Worm (Caenorhabditis elegans) whole organism, L2 larva: ENCODE data around the gene hex-1.

Experiments
- C34F6.9 ChIP-seq: fragments of 150-350 bp; optimal IDR thresholded peaks from 2 replicates; lab custom pipeline; 2014; ENCODE audit warnings: missing biosample characterization, missing genetic modification characterization
- F13H6.1 ChIP-seq: sonication (generic microtip); optimal IDR thresholded peaks from 2 replicates; lab custom pipeline; 2016; ENCODE audit warnings: missing genetic modification characterization, missing compliant biosample characterization
- R02D3.7 ChIP-seq: fragments of 150-350 bp; optimal IDR thresholded peaks from 2 replicates; lab custom pipeline; 2014; ENCODE audit warnings: missing biosample characterization, missing genetic modification characterization
- alr-1 ChIP-seq: fragments of 150-350 bp; optimal IDR thresholded peaks from 2 replicates; lab custom pipeline; 2014; ENCODE audit warnings: missing biosample characterization, missing genetic modification characterization
- aly-2 ChIP-seq: fragments of 150-350 bp; optimal IDR thresholded peaks from 2 replicates; lab custom pipeline; 2014; ENCODE audit warnings: missing biosample characterization, missing genetic modification characterization
- ama-1 ChIP-seq: fragments of 150-350 bp; optimal IDR thresholded peaks from 2 replicates; lab custom pipeline; 2018; ENCODE audit warnings: inconsistent platforms
- ceh-82 ChIP-seq: fragments of 150-350 bp; optimal IDR thresholded peaks from 2 replicates; lab custom pipeline; 2014; ENCODE audit warnings: missing biosample characterization, missing genetic modification characterization
- crh-2 ChIP-seq: sonication (generic microtip); optimal IDR thresholded peaks from 2 replicates; lab custom pipeline; 2017; ENCODE audit warnings: missing biosample characterization, missing genetic modification characterization
- egl-27 ChIP-seq: sonication (generic microtip); optimal IDR thresholded peaks from 3 replicates; lab custom pipeline; 2017; ENCODE audit warnings: missing biosample characterization, missing genetic modification reagents, missing genetic modification characterization
- elt-1 ChIP-seq: fragments of 150-350 bp; optimal IDR thresholded peaks from 2 replicates; lab custom pipeline; 2014; ENCODE audit warnings: missing biosample characterization, missing genetic modification characterization
- elt-3 ChIP-seq: sonication (generic microtip); optimal IDR thresholded peaks from 2 replicates; lab custom pipeline; 2017; ENCODE audit warnings: missing biosample characterization, missing genetic modification characterization
- fos-1 ChIP-seq: fragments of 150-350 bp; optimal IDR thresholded peaks from 2 replicates; lab custom pipeline; 2014; ENCODE audit warnings: missing biosample characterization, missing genetic modification characterization
- gmeb-1 ChIP-seq: fragments of 150-350 bp; optimal IDR thresholded peaks from 2 replicates; lab custom pipeline; 2014; ENCODE audit warnings: missing biosample characterization, missing genetic modification characterization
- lin-13 ChIP-seq: fragments of 150-350 bp; optimal IDR thresholded peaks from 2 replicates; lab custom pipeline; 2014; ENCODE audit warnings: missing biosample characterization, missing genetic modification reagents, missing genetic modification characterization
- lsy-2 ChIP-seq, 2 experiments: fragments of 150-350 bp in 1 of 2; sonication (generic microtip) in 1 of 2; optimal IDR thresholded peaks; 2 replicates each; lab custom pipeline; 2014 to 2017; ENCODE audit warnings: missing biosample characterization in 2 of 2, missing genetic modification characterization in 2 of 2
- mab-5 ChIP-seq: fragments of 150-350 bp; optimal IDR thresholded peaks from 2 replicates; lab custom pipeline; 2014; ENCODE audit warnings: missing biosample characterization, missing genetic modification characterization
- mbf-1 ChIP-seq: sonication (generic microtip); optimal IDR thresholded peaks from 2 replicates; lab custom pipeline; 2017; ENCODE audit warnings: missing biosample characterization, missing genetic modification characterization
- nhr-11 ChIP-seq: fragments of 150-350 bp; optimal IDR thresholded peaks from 2 replicates; lab custom pipeline; 2014; ENCODE audit warnings: missing biosample characterization, missing genetic modification characterization
- nhr-129 ChIP-seq: fragments of 150-350 bp; optimal IDR thresholded peaks from 2 replicates; lab custom pipeline; 2014; ENCODE audit warnings: missing biosample characterization, missing genetic modification characterization
- nhr-21 ChIP-seq: fragments of 150-350 bp; optimal IDR thresholded peaks from 2 replicates; lab custom pipeline; 2014; ENCODE audit warnings: missing biosample characterization, missing genetic modification characterization
- nhr-237 ChIP-seq: fragments of 150-350 bp; optimal IDR thresholded peaks from 2 replicates; lab custom pipeline; 2014; ENCODE audit warnings: missing biosample characterization, missing genetic modification characterization
- peb-1 ChIP-seq: fragments of 150-350 bp; optimal IDR thresholded peaks from 2 replicates; lab custom pipeline; 2014; ENCODE audit warnings: missing biosample characterization, missing genetic modification characterization
- skn-1 ChIP-seq: sonication (generic microtip); optimal IDR thresholded peaks from 2 replicates; lab custom pipeline; 2017; ENCODE audit warnings: missing biosample characterization, missing genetic modification characterization
- sma-3 ChIP-seq: sonication (generic microtip); optimal IDR thresholded peaks from 2 replicates; lab custom pipeline; 2016; ENCODE audit warnings: missing genetic modification reagents, missing genetic modification characterization, missing compliant biosample characterization
- sma-9 ChIP-seq, 2 experiments: fragments of 150-350 bp in 1 of 2; sonication (generic microtip) in 1 of 2; optimal IDR thresholded peaks; 2 replicates each; lab custom pipeline; 2014 to 2016; ENCODE audit warnings: missing genetic modification characterization in 2 of 2, mild to moderate bottlenecking in 1 of 2, missing biosample characterization in 1 of 2, missing compliant biosample characterization in 1 of 2, missing genetic modification reagents in 1 of 2, moderate library complexity in 1 of 2
- snpc-4 ChIP-seq: fragments of 150-350 bp; optimal IDR thresholded peaks from 2 replicates; lab custom pipeline; 2014; ENCODE audit warnings: missing biosample characterization, missing genetic modification characterization
- unc-39 ChIP-seq: fragments of 150-350 bp; optimal IDR thresholded peaks from 2 replicates; lab custom pipeline; 2014; ENCODE audit warnings: missing biosample characterization, missing genetic modification characterization
- unc-55 ChIP-seq: fragments of 150-350 bp; sonication (generic microtip); optimal IDR thresholded peaks from 3 replicates; lab custom pipeline; 2014; ENCODE audit warnings: missing biosample characterization, missing genetic modification reagents, missing genetic modification characterization
- unc-62 ChIP-seq: fragments of 150-350 bp; optimal IDR thresholded peaks from 2 replicates; lab custom pipeline; 2014; ENCODE audit warnings: missing biosample characterization, missing genetic modification reagents, missing genetic modification characterization
- zag-1 ChIP-seq: fragments of 150-350 bp; optimal IDR thresholded peaks from 2 replicates; lab custom pipeline; 2014; ENCODE audit warnings: missing biosample characterization, missing genetic modification characterization
- ztf-11 ChIP-seq: sonication (generic microtip); optimal IDR thresholded peaks from 2 replicates; lab custom pipeline; 2017; ENCODE audit warnings: missing biosample characterization, missing genetic modification characterization

Gene hex-1

DNA sequence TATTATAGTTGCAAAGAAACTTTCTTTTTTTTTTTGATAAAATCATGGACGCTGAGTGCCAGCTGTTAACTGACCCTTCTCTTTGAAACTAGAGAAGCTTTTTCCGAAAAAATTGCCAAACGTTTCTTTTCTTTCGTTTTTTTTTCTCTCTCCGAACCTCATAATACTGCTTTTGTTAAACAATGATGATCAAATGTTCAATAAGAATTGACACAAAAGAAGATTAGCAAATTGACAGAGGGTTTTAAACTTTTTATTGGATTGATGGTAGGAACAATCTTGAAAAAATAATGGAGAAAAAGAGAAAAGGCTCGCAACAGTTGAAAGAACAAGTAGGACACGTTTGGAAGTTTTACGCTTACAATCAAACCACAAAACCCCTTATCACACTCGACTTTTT lies at the start of gene hex-1:
Gene hex-1 (plus strand): TSS at position 301 of the 400 bp plus-strand sequence.
- no peak for TF ChIP-seq peb-1 (tag; lab: Kevin White, UChicago)
- TF ChIP-seq egl-27 (tag; lab: Kevin White, UChicago): no peak
- TF ChIP-seq aly-2 (tag; lab: Kevin White, UChicago): no peak
- TF ChIP-seq ama-1 (lab: Kevin White, UChicago): no peak
- TF ChIP-seq unc-39 (tag; lab: Kevin White, UChicago): no peak
- no peak for TF ChIP-seq F13H6.1 (tag; lab: Kevin White, UChicago)
- TF ChIP-seq crh-2 (tag; lab: Kevin White, UChicago): no peak
- no peak for TF ChIP-seq sma-9 (GFP tag; optimal IDR thresholded peaks at IDR 0.05; lab: Kevin White, UChicago)
- no peak for TF ChIP-seq sma-9 (tag; optimal IDR thresholded peaks at IDR 0.05; lab: Kevin White, UChicago)
- TF ChIP-seq mab-5 (tag; lab: Kevin White, UChicago): no peak
- TF ChIP-seq lin-13: no peak
- no peak for TF ChIP-seq nhr-21 (tag; lab: Kevin White, UChicago)
- no peak for TF ChIP-seq unc-62
- TF ChIP-seq ceh-82 (tag; lab: Kevin White, UChicago): no peak

DNA sequence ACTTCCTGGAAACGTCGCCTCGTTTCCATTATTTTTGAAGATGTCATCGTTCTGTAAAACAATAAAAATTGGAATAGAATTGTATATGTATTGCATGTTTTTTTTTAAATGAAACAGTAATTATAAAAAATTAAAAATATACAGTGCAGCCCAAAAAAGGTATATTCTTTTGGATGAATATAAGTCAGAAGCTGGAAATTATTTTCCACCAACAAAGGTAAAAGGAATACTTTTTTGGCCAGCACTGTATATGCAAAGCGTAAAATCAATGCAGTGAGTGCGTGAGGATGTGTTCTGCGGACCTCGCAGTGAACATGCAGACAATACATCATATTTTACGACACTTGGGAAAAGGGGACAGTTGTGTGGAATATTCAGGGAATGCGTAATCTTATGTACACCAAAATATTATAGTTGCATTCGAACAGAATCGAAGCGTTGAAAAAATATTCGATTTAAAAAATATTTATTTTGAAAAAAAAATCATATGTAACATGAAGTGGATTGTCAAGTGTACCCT lies 44.5 kb upstream of the hex-1 start, which contains the start of gene F48B9.8:
Gene F48B9.8 (minus strand): TSS at position 51 of the 520 bp plus-strand sequence.
- no peak for TF ChIP-seq elt-3 (tag; lab: Kevin White, UChicago)
- TF ChIP-seq lsy-2 (tag; optimal IDR thresholded peaks at IDR 0.05; lab: Kevin White, UChicago): peak in 1 of 2 experiments; percentile 28
- no peak for TF ChIP-seq nhr-11 (tag; lab: Kevin White, UChicago)
- TF ChIP-seq alr-1 (tag; lab: Kevin White, UChicago): no peak
- TF ChIP-seq C34F6.9: peak; percentile 14
- no peak for TF ChIP-seq sma-3
- peak; percentile 12 for TF ChIP-seq gmeb-1 (tag; lab: Kevin White, UChicago)
- TF ChIP-seq F13H6.1 (tag; lab: Kevin White, UChicago): peak; percentile 5
- TF ChIP-seq skn-1 (tag; lab: Kevin White, UChicago): no peak
- TF ChIP-seq nhr-129 (tag; lab: Kevin White, UChicago): peak; percentile 32
- peak; percentile 50 for TF ChIP-seq unc-55 (GFP tag; lab: Kevin White, UChicago)

DNA sequence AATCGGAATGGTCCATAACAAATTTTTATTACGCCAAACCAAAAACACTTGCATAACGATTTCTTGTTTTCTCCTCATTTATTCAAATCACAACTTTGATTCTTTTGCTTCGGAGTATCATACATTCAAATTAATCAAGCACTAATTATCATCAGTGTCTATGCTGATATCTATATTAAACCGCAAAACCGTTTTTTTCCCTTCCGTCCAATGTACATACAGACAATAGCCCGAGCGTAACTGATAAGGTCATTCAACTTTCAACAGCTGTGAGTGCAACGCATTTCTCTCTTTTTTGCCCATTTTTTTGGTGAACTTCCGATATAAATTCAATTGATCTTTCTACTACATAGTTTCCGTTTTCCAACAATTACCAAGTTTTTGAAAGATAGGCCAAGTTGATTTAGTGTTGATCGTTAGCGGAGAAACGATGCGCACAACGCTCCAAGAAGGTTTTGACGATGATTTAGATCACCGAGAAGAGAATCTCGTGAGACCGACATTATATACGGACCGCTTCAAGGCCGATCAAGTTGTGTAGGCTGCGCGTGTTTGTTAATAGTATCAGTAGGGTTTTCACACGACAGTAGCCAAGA lies 43.1 kb upstream of the hex-1 start:
- TF ChIP-seq aly-2 (tag; lab: Kevin White, UChicago): no peak
- no peak for TF ChIP-seq unc-55 (GFP tag; lab: Kevin White, UChicago)
- no peak for TF ChIP-seq ceh-82 (tag; lab: Kevin White, UChicago)
- no peak for TF ChIP-seq F13H6.1 (tag; lab: Kevin White, UChicago)
- TF ChIP-seq elt-1 (tag; lab: Kevin White, UChicago): no peak
- no peak for TF ChIP-seq snpc-4 (tag; lab: Kevin White, UChicago)
- TF ChIP-seq zag-1 (tag; lab: Kevin White, UChicago): no peak
- TF ChIP-seq mbf-1 (tag; lab: Kevin White, UChicago): no peak
- TF ChIP-seq peb-1 (tag; lab: Kevin White, UChicago): no peak
- TF ChIP-seq nhr-21 (tag; lab: Kevin White, UChicago): no peak

- peak; percentile 64 for TF ChIP-seq fos-1
- no peak for TF ChIP-seq R02D3.7
- TF ChIP-seq sma-9 (GFP tag; optimal IDR thresholded peaks at IDR 0.05; lab: Kevin White, UChicago): peak; percentile 10
- TF ChIP-seq sma-9 (tag; optimal IDR thresholded peaks at IDR 0.05; lab: Kevin White, UChicago): no peak
These were observed 42.5 kb upstream of the hex-1 start for ce11 chrX:2178410-2178944.

ce11 chrX:2180588-2180987 lies 40.4 kb upstream of the hex-1 start, which contains the start of gene F48B9.1:
TSS of gene F48B9.1 (plus strand) at chrX:2180888.
- TF ChIP-seq ztf-11 (tag; lab: Kevin White, UChicago): no peak
- TF ChIP-seq elt-3 (tag; lab: Kevin White, UChicago): no peak
- TF ChIP-seq unc-39 (tag; lab: Kevin White, UChicago): no peak
- TF ChIP-seq unc-62: no peak
- TF ChIP-seq nhr-237 (tag; lab: Kevin White, UChicago): no peak
- TF ChIP-seq elt-1 (tag; lab: Kevin White, UChicago): no peak
